Fruit fly (Drosophila melanogaster) whole organism, embryonic: Measurements from ENCODE around the gene CG31268.

Experiments used
- Atf3 ChIP-seq: fragments of 200-800 bp; sonication (Bioruptor generic); optimal IDR thresholded peaks from 3 replicates; lab custom pipeline; 2016; ENCODE audit warnings: missing biosample characterization, missing genetic modification characterization
- BtbVII ChIP-seq: fragments of 200-800 bp; sonication (Bioruptor generic); optimal IDR thresholded peaks from 3 replicates; lab custom pipeline; 2017; ENCODE audit warnings: missing biosample characterization, mild to moderate bottlenecking, missing genetic modification characterization
- C15 ChIP-seq: fragments of 200-800 bp; sonication (Bioruptor generic); IDR thresholded peaks from 3 replicates; pipeline ENCODE4 v1.3.6; 2022; ENCODE audit warnings: missing biosample characterization, missing genetic modification characterization
- CG10462 ChIP-seq: fragments of 200-800 bp; sonication (Bioruptor generic); optimal IDR thresholded peaks from 2 replicates; lab custom pipeline; 2016; ENCODE audit warnings: missing biosample characterization, missing genetic modification characterization
- CG10979 ChIP-seq: fragments of 200-800 bp; sonication (Bioruptor generic); optimal IDR thresholded peaks from 2 replicates; lab custom pipeline; 2018; ENCODE audit warnings: missing biosample characterization, mild to moderate bottlenecking, missing genetic modification characterization, moderate library complexity
- CG13424 ChIP-seq: fragments of 200-800 bp; sonication (Bioruptor generic); optimal IDR thresholded peaks from 2 replicates; lab custom pipeline; 2019; ENCODE audit warnings: missing biosample characterization, mild to moderate bottlenecking, missing genetic modification characterization, moderate library complexity
- CG14441 ChIP-seq: fragments of 200-800 bp; sonication (Bioruptor generic); IDR thresholded peaks from 2 replicates; pipeline ENCODE4 v1.3.6; 2022; ENCODE audit warnings: missing biosample characterization, missing genetic modification characterization
- CG15514 ChIP-seq: fragments of 200-800 bp; sonication (Bioruptor generic); optimal IDR thresholded peaks from 3 replicates; lab custom pipeline; 2017; ENCODE audit warnings: missing biosample characterization, missing genetic modification characterization, mild to moderate bottlenecking, moderate library complexity, missing genetic modification reagents
- CG18011 ChIP-seq: fragments of 200-800 bp; sonication (Bioruptor generic); optimal IDR thresholded peaks from 2 replicates; lab custom pipeline; 2017; ENCODE audit warnings: missing biosample characterization, missing genetic modification characterization, mild to moderate bottlenecking, moderate library complexity, missing genotype
- CG1832 ChIP-seq: fragments of 200-800 bp; sonication (Bioruptor generic); optimal IDR thresholded peaks from 2 replicates; lab custom pipeline; 2017; ENCODE audit warnings: missing biosample characterization, mild to moderate bottlenecking, missing genetic modification characterization, inconsistent platforms
- CG2202 ChIP-seq: fragments of 200-800 bp; sonication (Bioruptor generic); optimal IDR thresholded peaks from 2 replicates; lab custom pipeline; 2018; ENCODE audit warnings: missing biosample characterization, mild to moderate bottlenecking, missing genetic modification characterization
- CG31365 ChIP-seq: fragments of 200-800 bp; sonication (Bioruptor generic); optimal IDR thresholded peaks from 2 replicates; lab custom pipeline; 2018; ENCODE audit warnings: missing biosample characterization, mild to moderate bottlenecking, missing genetic modification characterization
- CG3407 ChIP-seq: fragments of 200-800 bp; sonication (Bioruptor generic); optimal IDR thresholded peaks from 2 replicates; lab custom pipeline; 2018; ENCODE audit warnings: missing biosample characterization, mild to moderate bottlenecking, missing genetic modification characterization
- CG4854 ChIP-seq: fragments of 200-800 bp; sonication (Bioruptor generic); optimal IDR thresholded peaks from 2 replicates; lab custom pipeline; 2016; ENCODE audit warnings: missing biosample characterization, missing genetic modification characterization, inconsistent platforms
- CG5180 ChIP-seq: fragments of 200-800 bp; sonication (Bioruptor generic); optimal IDR thresholded peaks from 3 replicates; lab custom pipeline; 2017; ENCODE audit warnings: missing biosample characterization, missing genetic modification characterization, mild to moderate bottlenecking, moderate library complexity, missing genetic modification reagents
- CG7987 ChIP-seq: fragments of 200-800 bp; sonication (Bioruptor generic); optimal IDR thresholded peaks from 2 replicates; lab custom pipeline; 2018; ENCODE audit warnings: missing biosample characterization, mild to moderate bottlenecking, missing genetic modification characterization, moderate library complexity
- CG8281 ChIP-seq: fragments of 200-800 bp; sonication (Bioruptor generic); optimal IDR thresholded peaks from 2 replicates; lab custom pipeline; 2018; ENCODE audit warnings: missing biosample characterization, mild to moderate bottlenecking, missing genetic modification characterization, moderate library complexity
- CG9437 ChIP-seq: fragments of 200-800 bp; sonication (Bioruptor generic); optimal IDR thresholded peaks from 2 replicates; lab custom pipeline; 2018; ENCODE audit warnings: missing biosample characterization, mild to moderate bottlenecking, missing genetic modification characterization
- CG9797 ChIP-seq: fragments of 200-800 bp; sonication (Bioruptor generic); optimal IDR thresholded peaks from 3 replicates; lab custom pipeline; 2018; ENCODE audit warnings: missing biosample characterization, mild to moderate bottlenecking, missing genetic modification characterization
- CTCF ChIP-seq: fragments of 200-800 bp; sonication (Bioruptor generic); optimal IDR thresholded peaks from 2 replicates; lab custom pipeline; 2017; ENCODE audit warnings: missing biosample characterization, mild to moderate bottlenecking, missing genetic modification characterization, moderate library complexity
- Camta ChIP-seq: fragments of 200-800 bp; sonication (Bioruptor generic); optimal IDR thresholded peaks from 2 replicates; lab custom pipeline; 2016; ENCODE audit warnings: missing biosample characterization, missing genetic modification characterization
- Elba2 ChIP-seq: fragments of 200-800 bp; sonication (Bioruptor generic); optimal IDR thresholded peaks from 3 replicates; lab custom pipeline; 2016; ENCODE audit warnings: missing biosample characterization, missing genetic modification characterization
- Gug ChIP-seq: fragments of 200-800 bp; sonication (Bioruptor generic); IDR thresholded peaks from 4 replicates; pipeline ENCODE4 v1.3.6; 2022; ENCODE audit warnings: missing biosample characterization, missing genetic modification characterization
- HHEX ChIP-seq: fragments of 200-800 bp; sonication (Bioruptor generic); optimal IDR thresholded peaks from 3 replicates; lab custom pipeline; 2017; ENCODE audit warnings: missing biosample characterization, mild to moderate bottlenecking, missing genetic modification characterization, missing genetic modification reagents
- Hsf ChIP-seq: fragments of 200-800 bp; sonication (Bioruptor generic); optimal IDR thresholded peaks from 3 replicates; lab custom pipeline; 2016; ENCODE audit warnings: missing biosample characterization, missing genetic modification characterization
- NC2α ChIP-seq: fragments of 200-800 bp; sonication (Bioruptor generic); optimal IDR thresholded peaks from 2 replicates; lab custom pipeline; 2016; ENCODE audit warnings: missing biosample characterization, missing genetic modification characterization
- Optix ChIP-seq: fragments of 200-800 bp; sonication (Bioruptor generic); IDR thresholded peaks from 3 replicates; pipeline ENCODE4 v1.3.6; 2022; ENCODE audit warnings: missing biosample characterization, missing genetic modification characterization
- Scr ChIP-seq: fragments of 200-800 bp; sonication (Bioruptor generic); IDR thresholded peaks from 2 replicates; pipeline ENCODE4 v1.3.6; 2022; ENCODE audit warnings: missing biosample characterization, missing genetic modification characterization; ENCODE audit not compliant: partially characterized antibody
- Ssrp ChIP-seq: fragments of 200-800 bp; sonication (Bioruptor generic); optimal IDR thresholded peaks from 2 replicates; lab custom pipeline; 2018; ENCODE audit warnings: missing biosample characterization, mild to moderate bottlenecking, missing genetic modification characterization, moderate library complexity
- ara ChIP-seq: fragments of 200-800 bp; sonication (Bioruptor generic); IDR thresholded peaks from 2 replicates; pipeline ENCODE4 v1.3.6; 2022; ENCODE audit warnings: missing biosample characterization, missing genetic modification characterization
- cg ChIP-seq: fragments of 200-800 bp; sonication (Bioruptor generic); optimal IDR thresholded peaks from 3 replicates; lab custom pipeline; 2019; ENCODE audit warnings: missing biosample characterization, mild to moderate bottlenecking, missing genetic modification characterization, moderate library complexity
- corto ChIP-seq: fragments of 200-800 bp; sonication (Bioruptor generic); optimal IDR thresholded peaks from 2 replicates; lab custom pipeline; 2016; ENCODE audit warnings: missing biosample characterization, mild to moderate bottlenecking, missing genetic modification characterization, moderate library complexity
- dan ChIP-seq: fragments of 200-800 bp; sonication (Bioruptor generic); IDR thresholded peaks from 2 replicates; pipeline ENCODE4 v1.3.6; 2022; ENCODE audit warnings: missing biosample characterization, missing genetic modification characterization
- ems ChIP-seq: fragments of 200-800 bp; sonication (Bioruptor generic); optimal IDR thresholded peaks from 3 replicates; lab custom pipeline; 2016; ENCODE audit warnings: missing biosample characterization, missing genetic modification characterization
- ewg ChIP-seq: fragments of 200-800 bp; sonication (Bioruptor generic); optimal IDR thresholded peaks from 3 replicates; lab custom pipeline; 2017; ENCODE audit warnings: mild to moderate bottlenecking, missing biosample characterization, missing genetic modification reagents, missing genetic modification characterization
- gem ChIP-seq: fragments of 200-800 bp; sonication (Bioruptor generic); optimal IDR thresholded peaks from 2 replicates; lab custom pipeline; 2019; ENCODE audit warnings: missing biosample characterization, mild to moderate bottlenecking, missing genetic modification characterization, moderate library complexity
- jing ChIP-seq: fragments of 200-800 bp; sonication (Bioruptor generic); optimal IDR thresholded peaks from 2 replicates; lab custom pipeline; 2018; ENCODE audit warnings: missing biosample characterization, mild to moderate bottlenecking, missing genetic modification characterization
- lbe ChIP-seq: fragments of 200-800 bp; sonication (Bioruptor generic); optimal IDR thresholded peaks from 2 replicates; lab custom pipeline; 2016; ENCODE audit warnings: missing biosample characterization, mild to moderate bottlenecking, missing genetic modification characterization
- lilli ChIP-seq: fragments of 200-800 bp; sonication (Bioruptor generic); optimal IDR thresholded peaks from 3 replicates; lab custom pipeline; 2016; ENCODE audit warnings: missing biosample characterization, missing genetic modification characterization
- lov ChIP-seq, 2 experiments: fragments of 200-800 bp in 1 of 2; fragments of >200 bp in 1 of 2; sonication (Bioruptor generic) in 1 of 2; IDR thresholded peaks in 1 of 2; optimal IDR thresholded peaks in 1 of 2; 2 replicates in 1 of 2; 3 replicates in 1 of 2; pipeline versions ENCODE4 v1.3.6 to Lab custom; 2017 to 2022; ENCODE audit warnings: missing biosample characterization in 1 of 2, missing genetic modification characterization in 1 of 2
- nau ChIP-seq: fragments of 200-800 bp; sonication (Bioruptor generic); optimal IDR thresholded peaks from 3 replicates; lab custom pipeline; 2017; ENCODE audit warnings: missing biosample characterization, mild to moderate bottlenecking, missing genetic modification characterization, missing genetic modification reagents
- nmo ChIP-seq: fragments of 200-800 bp; sonication (Bioruptor generic); optimal IDR thresholded peaks from 2 replicates; lab custom pipeline; 2018; ENCODE audit warnings: missing biosample characterization, mild to moderate bottlenecking, missing genetic modification characterization, moderate library complexity
- sd ChIP-seq: fragments of 200-800 bp; sonication (Bioruptor generic); optimal IDR thresholded peaks from 3 replicates; lab custom pipeline; 2018; ENCODE audit warnings: missing biosample characterization, mild to moderate bottlenecking, missing genetic modification characterization, moderate library complexity
- sens ChIP-seq: fragments of 200-800 bp; sonication (Bioruptor generic); peaks from one replicate; lab custom pipeline; 2016; ENCODE audit warnings: missing biosample characterization, missing genetic modification characterization
- slou ChIP-seq: fragments of 200-800 bp; sonication (Bioruptor generic); optimal IDR thresholded peaks from 3 replicates; lab custom pipeline; 2016; ENCODE audit warnings: missing biosample characterization, missing genetic modification characterization
- so ChIP-seq: fragments of 200-800 bp; sonication (Bioruptor generic); IDR thresholded peaks from 3 replicates; pipeline ENCODE4 v1.3.6; 2022; ENCODE audit warnings: missing biosample characterization, missing genetic modification characterization
- vnd ChIP-seq: fragments of 200-800 bp; sonication (Bioruptor generic); IDR thresholded peaks from 3 replicates; pipeline ENCODE4 v1.3.6; 2022; ENCODE audit warnings: missing biosample characterization, missing genetic modification characterization; ENCODE audit not compliant: partially characterized antibody
- wek ChIP-seq: fragments of 200-800 bp; sonication (Bioruptor generic); optimal IDR thresholded peaks from 3 replicates; lab custom pipeline; 2018; ENCODE audit warnings: missing biosample characterization, mild to moderate bottlenecking, missing genetic modification characterization, moderate library complexity

Gene CG31268

DNA sequence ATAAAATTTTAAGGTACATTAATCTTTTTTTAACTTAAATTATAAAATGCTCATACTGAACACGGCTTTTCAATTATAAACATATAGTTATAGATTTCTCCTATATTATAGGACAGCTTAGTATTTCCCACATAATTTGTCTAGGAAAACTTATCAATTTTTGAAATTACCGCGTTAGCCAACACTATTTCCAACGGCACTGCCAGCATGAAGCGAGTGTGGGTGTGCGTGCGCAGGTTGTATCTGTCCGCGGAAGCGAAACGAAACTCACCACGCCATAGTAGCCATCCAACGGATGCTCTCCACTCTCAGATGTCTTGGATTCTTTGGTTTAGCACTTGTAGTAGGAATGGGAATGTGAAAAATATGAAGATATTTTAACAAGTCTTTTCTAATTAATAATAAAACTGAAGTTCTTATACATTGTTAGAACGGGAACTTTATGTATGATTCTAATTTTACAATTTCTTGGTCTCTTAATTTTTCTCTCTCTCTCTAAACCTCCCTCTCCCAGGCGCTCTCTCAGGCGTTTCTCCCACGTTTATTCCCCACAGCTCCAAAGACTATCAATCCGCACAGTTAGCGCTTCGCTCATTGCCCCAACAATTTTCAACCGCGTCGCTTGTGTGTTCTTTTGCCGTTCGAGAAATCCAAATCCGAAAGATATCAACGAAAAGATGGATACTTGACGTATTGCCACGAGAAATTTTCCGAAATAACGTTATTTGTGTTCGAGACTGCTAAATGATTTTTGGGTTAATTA, 22.0 kb downstream of the CG31268 start, which contains the start of gene Dad (continued):
- TF ChIP-seq CG4854 (GFP tag; lab: Kevin White, UChicago) (peak; percentile 12), sens (GFP tag; lab: Kevin White, UChicago) (peak; percentile 88), slou (GFP tag; lab: Kevin White, UChicago) (no peak), so (GFP tag; lab: Robert Waterston, UW) (0 out of 3 replicates have a peak, but pooled peaks have one; percentile 13), ewg (GFP tag; lab: Kevin White, UChicago) (peak; percentile 99), CG31365 (peak; percentile 36), NC2α (GFP tag; lab: Kevin White, UChicago) (peak; percentile 5), C15 (no peak), CG3407 (no peak), lbe (GFP tag; lab: Kevin White, UChicago) (peak; percentile 42), CG9797 (no peak), CG10462 (no peak), cg (GFP tag; lab: Kevin White, UChicago) (no peak), Scr (0 out of 2 replicates have a peak, but pooled peaks have one; percentile 38), CG13424 (tag; lab: Kevin White, UChicago) (peak; percentile 2), CG18011 (no peak), Gug (GFP tag; lab: Robert Waterston, UW) (no peak), sd (tag; lab: Kevin White, UChicago) (peak; percentile 7), Ssrp (tag; lab: Kevin White, UChicago) (no peak), CTCF (GFP tag; lab: Kevin White, UChicago) (no peak), Hsf (peak; percentile 8), lov (optimal IDR thresholded peaks at IDR 0.05; lab: Kevin White, UChicago) (no peak), lov (GFP tag; IDR thresholded peaks at IDR 0.05; lab: Robert Waterston, UW) (no peak), CG15514 (peak; percentile 24), CG10979 (tag; lab: Kevin White, UChicago) (no peak), CG5180 (GFP tag; lab: Kevin White, UChicago) (no peak), CG9437 (GFP tag; lab: Kevin White, UChicago) (no peak), nmo (no peak), ara (GFP tag; lab: Robert Waterston, UW) (0 out of 2 replicates have a peak, but pooled peaks have one; percentile 20), CG1832 (GFP tag; lab: Kevin White, UChicago) (no peak), ems (GFP tag; lab: Kevin White, UChicago) (no peak), CG2202 (peak; percentile 10), CG8281 (tag; lab: Kevin White, UChicago) (peak; percentile 32), HHEX (GFP tag; lab: Kevin White, UChicago) (no peak), Elba2 (no peak), jing (GFP tag; lab: Kevin White, UChicago) (no peak), CG14441 (no peak), corto (GFP tag; lab: Kevin White, UChicago) (peak; percentile 76), nau (GFP tag; lab: Kevin White, UChicago) (no peak), lilli (peak; percentile 17), dan (GFP tag; lab: Robert Waterston, UW) (no peak), wek (GFP tag; lab: Kevin White, UChicago) (peak; percentile 31), Atf3 (GFP tag; lab: Kevin White, UChicago) (no peak), gem (tag; lab: Kevin White, UChicago) (peak; percentile 1), Camta (GFP tag; lab: Kevin White, UChicago) (no peak), Optix (no peak), BtbVII (GFP tag; lab: Kevin White, UChicago) (peak; percentile 74), CG7987 (GFP tag; lab: Kevin White, UChicago) (peak; percentile 67), vnd (GFP tag; lab: Robert Waterston, UW) (no peak)
